Worm (Caenorhabditis elegans): Measurements from ENCODE around the gene pqn-74.

Gene pqn-74

DNA sequence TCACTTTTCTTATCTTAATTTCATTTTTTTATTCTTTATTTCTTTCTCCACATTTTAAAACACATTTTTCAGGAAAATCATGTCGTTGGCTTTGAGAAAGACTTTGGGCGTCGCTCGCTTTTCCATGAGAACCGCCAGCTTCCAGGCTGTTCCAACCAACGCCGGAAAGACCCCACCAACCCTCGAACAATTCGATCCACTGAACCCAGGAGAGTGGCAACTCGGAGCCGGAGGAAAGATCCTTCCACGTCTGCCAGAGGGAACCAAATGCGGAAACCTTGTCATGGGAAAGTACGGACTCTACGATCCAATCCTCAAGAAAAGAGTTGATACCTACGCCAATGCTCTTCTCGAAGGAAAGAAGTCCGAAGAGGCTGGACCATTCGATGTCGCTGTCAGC lies 31.1 kb downstream of the pqn-74 start, which contains the start of gene kdp-1:
Gene kdp-1, plus strand, starts transcription at position 80 of the 400 bp plus-strand sequence.
- TF ChIP-seq unc-62 (GFP tag; optimal IDR thresholded peaks at IDR 0.05) = no peak

DNA sequence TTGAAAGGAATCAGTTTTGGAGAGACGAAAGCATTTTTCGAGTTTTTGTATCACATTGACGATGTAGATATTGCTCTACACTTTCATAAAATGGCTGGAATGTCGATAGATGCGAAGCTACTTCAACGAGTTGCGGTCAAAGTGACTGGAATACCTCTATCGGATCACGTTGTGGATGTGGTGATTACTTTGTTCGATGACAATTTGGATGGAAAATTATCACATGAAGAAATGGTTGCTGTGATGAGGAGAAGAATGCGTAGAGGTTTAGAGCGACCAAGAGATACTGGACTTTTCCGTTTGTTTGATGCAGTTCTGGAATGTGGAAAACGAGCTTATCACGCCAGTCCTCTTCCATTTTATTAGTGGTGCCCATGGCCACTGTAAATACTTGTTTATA lies 31.6 kb downstream of the pqn-74 start:
- TF ChIP-seq unc-62 (GFP tag; optimal IDR thresholded peaks at IDR 0.05) = no peak

DNA sequence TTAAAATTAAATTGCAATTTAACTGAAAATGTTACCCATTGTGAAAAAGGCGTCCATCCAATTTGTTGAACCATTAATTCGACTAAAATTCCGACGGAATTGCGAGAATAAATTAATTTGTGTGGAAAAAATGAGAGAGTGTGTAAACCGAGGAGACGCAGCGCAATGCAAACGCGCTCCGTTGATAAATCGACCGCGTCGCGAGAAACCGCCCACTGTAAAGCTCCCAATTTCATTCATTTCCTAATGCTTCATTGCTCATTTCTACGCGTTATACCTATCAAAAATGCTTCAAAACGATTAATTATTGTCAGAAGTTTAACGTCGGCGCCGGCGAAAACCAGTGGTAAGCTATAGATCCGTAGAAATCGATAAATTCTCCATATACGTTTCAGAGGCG lies 33.5 kb downstream of the pqn-74 start, which contains the start of the genes Y67H2A.2 and micu-1:
Gene Y67H2A.2, minus strand, starts transcription at position 74 of the 400 bp plus-strand sequence.
Gene micu-1, plus strand, starts transcription at position 181 of the 400 bp plus-strand sequence.
- TF ChIP-seq unc-62 (GFP tag; optimal IDR thresholded peaks at IDR 0.05) = no peak

DNA sequence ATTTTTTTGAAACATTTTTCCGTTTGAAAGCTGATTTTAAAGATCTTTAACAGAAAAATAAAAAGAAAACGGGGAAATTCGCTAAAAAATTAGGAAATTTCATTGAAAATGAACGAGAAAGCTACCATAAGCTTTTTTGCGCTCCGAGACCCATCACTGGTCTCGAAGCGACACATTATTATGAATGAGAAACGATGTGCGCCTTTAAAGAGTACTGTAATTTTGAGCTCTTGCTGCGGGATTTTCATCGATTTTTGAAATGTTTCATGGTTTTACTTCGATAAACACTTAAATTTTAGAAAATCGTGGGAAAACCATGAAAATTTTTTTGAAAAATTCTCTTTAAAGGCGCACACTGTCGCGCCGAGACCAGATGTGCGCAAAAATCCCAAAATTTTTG lies 41.0 kb downstream of the pqn-74 start:
- TF ChIP-seq unc-62 (GFP tag; optimal IDR thresholded peaks at IDR 0.05) = no peak

DNA sequence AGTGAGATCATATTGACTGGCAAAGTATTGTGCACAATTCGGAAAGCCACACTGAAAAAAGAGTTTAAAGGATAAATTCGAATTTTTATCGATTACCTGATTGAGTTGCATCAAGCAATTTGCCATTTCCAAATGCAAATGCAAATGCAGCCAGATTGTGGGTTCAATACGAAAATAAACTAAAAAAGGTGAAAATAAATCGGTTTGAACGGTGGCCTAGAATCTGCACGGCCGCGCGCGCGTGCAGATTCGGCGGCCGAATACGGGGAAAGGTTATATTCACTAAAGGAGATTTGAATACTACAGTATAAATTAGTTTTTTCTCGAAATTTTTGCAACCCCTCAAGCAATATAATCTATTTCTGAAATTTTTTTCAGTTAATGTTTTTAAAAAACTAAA lies 41.9 kb downstream of the pqn-74 start, which contains the start of gene Y67H2A.10:
Gene Y67H2A.10, minus strand, starts transcription at position 184 of the 400 bp plus-strand sequence.
- TF ChIP-seq unc-62 (GFP tag; optimal IDR thresholded peaks at IDR 0.05) = no peak

DNA sequence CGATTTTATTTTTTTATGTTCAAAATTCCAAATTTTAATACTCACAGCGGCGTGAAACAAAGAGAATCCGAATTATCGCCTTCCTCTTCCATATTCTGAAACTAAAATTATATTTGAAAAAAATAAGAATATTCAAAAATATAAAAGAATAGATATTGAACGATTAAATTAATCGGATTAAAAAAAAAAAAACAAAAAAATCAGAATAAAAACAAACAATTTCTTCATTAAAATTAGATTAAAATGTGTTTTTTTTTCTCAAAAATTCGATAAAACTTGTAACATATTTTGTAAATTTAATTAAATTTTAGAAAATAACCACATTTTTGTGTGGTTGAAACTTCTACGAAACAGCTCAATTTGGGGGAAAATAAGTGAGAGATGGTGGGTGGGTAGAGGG lies 48.4 kb downstream of the pqn-74 start, which contains the start of gene cpsf-3:
Gene cpsf-3, minus strand, starts transcription at position 101 of the 400 bp plus-strand sequence.
- no peak for TF ChIP-seq unc-62 (GFP tag; optimal IDR thresholded peaks at IDR 0.05)
